Worm (Caenorhabditis elegans): ENCODE results near the gene F32D1.7.

Gene F32D1.7

ce11 chrV:4326841-4327240 lies 49.1 kb downstream of the F32D1.7 start, which contains the start of gene D2063.1:
TSS of gene D2063.1 (plus strand) at chrV:4327121.
- TF ChIP-seq ceh-13 (GFP tag; optimal IDR thresholded peaks at IDR 0.05) (no peak), tbx-11 (GFP tag; IDR thresholded peaks at IDR 0.05) (no peak), B0310.2 (tag; optimal IDR thresholded peaks at IDR 0.05) (no peak), hmbx-1 (tag; optimal IDR thresholded peaks at IDR 0.05) (no peak), hmg-4 (GFP tag; optimal IDR thresholded peaks at IDR 0.05) (no peak)

- TF ChIP-seq tbx-37 (GFP tag; conservative IDR thresholded peaks at IDR 0.05) (no peak), hnd-1 (tag; optimal IDR thresholded peaks at IDR 0.05) (no peak)
Observed at ce11 chrV:4325415-4325814, 50.6 kb downstream of the F32D1.7 start, which contains the start of gene nhr-125. TSS of gene nhr-125 (minus strand) at chrV:4325515.
